Worm (Caenorhabditis elegans) whole organism, L1 larva: ENCODE data around the gene fli-1.

ENCODE experiments used
- C16A3.4 ChIP-seq: fragments of 150-350 bp; optimal IDR thresholded peaks from 2 replicates; lab custom pipeline; 2014; ENCODE audit warnings: missing biosample characterization, missing genetic modification characterization
- F16B12.6 ChIP-seq: fragments of 150-350 bp; optimal IDR thresholded peaks from 2 replicates; lab custom pipeline; 2014; ENCODE audit warnings: missing biosample characterization, missing genetic modification characterization
- aha-1 ChIP-seq: fragments of 150-350 bp; optimal IDR thresholded peaks from 2 replicates; lab custom pipeline; 2014; ENCODE audit warnings: missing biosample characterization, missing genetic modification characterization
- aly-2 ChIP-seq: fragments of 150-350 bp; optimal IDR thresholded peaks from 2 replicates; lab custom pipeline; 2014; ENCODE audit warnings: missing biosample characterization, missing genetic modification characterization
- ama-1 ChIP-seq: fragments of 150-350 bp; optimal IDR thresholded peaks from 2 replicates; lab custom pipeline; 2014
- ceh-63 ChIP-seq: fragments of 200-800 bp; sonication (Bioruptor generic); optimal IDR thresholded peaks from 2 replicates; lab custom pipeline; 2018; ENCODE audit warnings: mild to moderate bottlenecking, missing genetic modification characterization, missing compliant biosample characterization
- ces-1 ChIP-seq: fragments of 150-350 bp; optimal IDR thresholded peaks from 2 replicates; lab custom pipeline; 2014; ENCODE audit warnings: missing biosample characterization, missing genetic modification reagents, missing genetic modification characterization
- dpl-1 ChIP-seq, 3 experiments: fragments of 150-350 bp in 2 of 3; sonication (generic microtip) in 1 of 3; optimal IDR thresholded peaks; 2 replicates each; lab custom pipeline; 2014 to 2017; ENCODE audit warnings: missing biosample characterization in 3 of 3, missing genetic modification characterization in 3 of 3, missing genetic modification reagents in 3 of 3
- dsc-1 ChIP-seq: sonication (generic microtip); optimal IDR thresholded peaks from 2 replicates; lab custom pipeline; 2016; ENCODE audit warnings: mild to moderate bottlenecking, missing genetic modification characterization, missing compliant biosample characterization
- efl-1 ChIP-seq, 4 experiments: fragments of 150-350 bp; optimal IDR thresholded peaks in 3 of 4; peaks in 1 of 4; 1 replicate in 1 of 4; 2 replicates in 3 of 4; lab custom pipeline; 2014; ENCODE audit warnings: missing biosample characterization in 2 of 4, missing genetic modification characterization in 2 of 4, missing genetic modification reagents in 2 of 4
- elt-2 ChIP-seq: sonication (generic microtip); optimal IDR thresholded peaks from 2 replicates; lab custom pipeline; 2016; ENCODE audit warnings: missing genetic modification characterization, mild to moderate bottlenecking, inconsistent platforms, missing compliant biosample characterization, missing genetic modification reagents
- elt-3 ChIP-seq, 6 experiments: fragments of 150-350 bp in 1 of 6; sonication (generic microtip); optimal IDR thresholded peaks; 2 replicates each; lab custom pipeline; 2017 to 2018; ENCODE audit warnings: missing biosample characterization in 6 of 6, missing genetic modification characterization in 6 of 6, inconsistent platforms in 1 of 6
- ets-5 ChIP-seq: fragments of 200-800 bp; sonication (Bioruptor generic); IDR thresholded peaks from 2 replicates; pipeline ENCODE4 v1.3.6; 2022; ENCODE audit warnings: missing genetic modification characterization, missing compliant biosample characterization
- fkh-4 ChIP-seq: sonication (generic microtip); optimal IDR thresholded peaks from 2 replicates; lab custom pipeline; 2016; ENCODE audit warnings: missing compliant biosample characterization, missing genetic modification characterization, borderline replicate concordance
- fkh-8 ChIP-seq: sonication (generic microtip); optimal IDR thresholded peaks from 2 replicates; lab custom pipeline; 2016; ENCODE audit warnings: mild to moderate bottlenecking, missing genetic modification characterization, missing compliant biosample characterization
- grh-1 ChIP-seq: fragments of 200-800 bp; sonication (Bioruptor generic); IDR thresholded peaks from 2 replicates; pipeline ENCODE4 v1.3.6; 2022; ENCODE audit warnings: missing genetic modification reagents, missing genetic modification characterization, missing compliant biosample characterization
- hpl-2 ChIP-seq: fragments of 150-350 bp; optimal IDR thresholded peaks from 2 replicates; lab custom pipeline; 2014; ENCODE audit warnings: missing biosample characterization, missing genetic modification reagents, missing genetic modification characterization
- irx-1 ChIP-seq: sonication (generic microtip); optimal IDR thresholded peaks from 2 replicates; lab custom pipeline; 2016; ENCODE audit warnings: missing genetic modification characterization, missing compliant biosample characterization
- isw-1 ChIP-seq: fragments of 200-800 bp; sonication (Bioruptor generic); IDR thresholded peaks from 2 replicates; pipeline ENCODE4 v1.3.6; 2022; ENCODE audit warnings: missing genetic modification characterization, missing compliant biosample characterization
- jun-1 ChIP-seq: fragments of 150-350 bp; optimal IDR thresholded peaks from 2 replicates; lab custom pipeline; 2014; ENCODE audit warnings: missing biosample characterization, missing genetic modification reagents, missing genetic modification characterization
- lin-13 ChIP-seq: fragments of 150-350 bp; optimal IDR thresholded peaks from 2 replicates; lab custom pipeline; 2014; ENCODE audit warnings: missing biosample characterization, missing genetic modification reagents, missing genetic modification characterization
- lin-14 ChIP-seq: fragments of 200-800 bp; sonication (Bioruptor generic); optimal IDR thresholded peaks from 2 replicates; lab custom pipeline; 2018; ENCODE audit warnings: mild to moderate bottlenecking, missing genetic modification characterization, moderate library complexity, missing compliant biosample characterization
- lin-35 ChIP-seq, 2 experiments: fragments of 150-350 bp; optimal IDR thresholded peaks; 2 replicates each; lab custom pipeline; 2014; ENCODE audit warnings: missing biosample characterization in 2 of 2, missing genetic modification characterization in 2 of 2, missing genetic modification reagents in 2 of 2
- lin-39 ChIP-seq: fragments of 150-350 bp; optimal IDR thresholded peaks from 2 replicates; lab custom pipeline; 2014; ENCODE audit warnings: missing biosample characterization, missing genetic modification reagents, missing genetic modification characterization
- mdl-1 ChIP-seq, 2 experiments: fragments of 150-350 bp; optimal IDR thresholded peaks; 2 replicates each; lab custom pipeline; 2014 to 2017; ENCODE audit warnings: missing biosample characterization in 2 of 2, missing genetic modification characterization in 2 of 2, inconsistent platforms in 1 of 2
- mep-1 ChIP-seq: fragments of 150-350 bp; optimal IDR thresholded peaks from 2 replicates; lab custom pipeline; 2014; ENCODE audit warnings: missing biosample characterization, missing genetic modification characterization
- nhr-20 ChIP-seq: sonication (generic microtip); optimal IDR thresholded peaks from 2 replicates; lab custom pipeline; 2016; ENCODE audit warnings: mild to moderate bottlenecking, missing genetic modification characterization, missing compliant biosample characterization
- nhr-237 ChIP-seq: fragments of 150-350 bp; optimal IDR thresholded peaks from 2 replicates; lab custom pipeline; 2014; ENCODE audit warnings: missing biosample characterization, missing genetic modification characterization
- nhr-71 ChIP-seq: sonication (generic microtip); optimal IDR thresholded peaks from 2 replicates; lab custom pipeline; 2016; ENCODE audit warnings: mild to moderate bottlenecking, missing genetic modification characterization, moderate library complexity, missing compliant biosample characterization
- nhr-85 ChIP-seq: sonication (generic microtip); peaks from one replicate; lab custom pipeline; 2016; ENCODE audit warnings: missing genetic modification characterization, inconsistent platforms, missing compliant biosample characterization
- nhr-90 ChIP-seq: sonication (generic microtip); optimal IDR thresholded peaks from 2 replicates; lab custom pipeline; 2016; ENCODE audit warnings: mild to moderate bottlenecking, missing genetic modification characterization, missing compliant biosample characterization; ENCODE audit not compliant: poor library complexity
- pag-3 ChIP-seq: sonication (generic microtip); optimal IDR thresholded peaks from 2 replicates; lab custom pipeline; 2017; ENCODE audit warnings: missing genetic modification characterization, mild to moderate bottlenecking, missing compliant biosample characterization, antibody characterized with exemption, borderline replicate concordance; ENCODE audit not compliant: insufficient read depth
- pax-3 ChIP-seq: fragments of 200-800 bp; sonication (Bioruptor generic); optimal IDR thresholded peaks from 2 replicates; lab custom pipeline; 2018; ENCODE audit warnings: mild to moderate bottlenecking, missing genetic modification characterization, moderate library complexity, missing compliant biosample characterization
- rnt-1 ChIP-seq: sonication (generic microtip); optimal IDR thresholded peaks from 2 replicates; lab custom pipeline; 2016; ENCODE audit warnings: mild to moderate bottlenecking, missing genetic modification characterization, moderate library complexity, missing compliant biosample characterization
- skn-1 ChIP-seq: fragments of 150-350 bp; optimal IDR thresholded peaks from 2 replicates; lab custom pipeline; 2014; ENCODE audit warnings: missing biosample characterization, missing genetic modification characterization
- snu-23 ChIP-seq: sonication (generic microtip); optimal IDR thresholded peaks from 2 replicates; lab custom pipeline; 2016; ENCODE audit warnings: missing genetic modification characterization, missing compliant biosample characterization
- sox-4 ChIP-seq: sonication (generic microtip); optimal IDR thresholded peaks from 2 replicates; lab custom pipeline; 2016; ENCODE audit warnings: missing genetic modification characterization, missing compliant biosample characterization
- sptf-1 ChIP-seq: fragments of 150-350 bp; optimal IDR thresholded peaks from 2 replicates; lab custom pipeline; 2014; ENCODE audit warnings: missing biosample characterization, missing genetic modification characterization
- tlp-1 ChIP-seq: fragments of 150-350 bp; optimal IDR thresholded peaks from 2 replicates; lab custom pipeline; 2014; ENCODE audit warnings: missing biosample characterization, missing genetic modification characterization
- unc-30 ChIP-seq: sonication (generic microtip); optimal IDR thresholded peaks from 2 replicates; lab custom pipeline; 2017; ENCODE audit warnings: missing biosample characterization, missing genetic modification characterization
- unc-62 ChIP-seq: fragments of 150-350 bp; optimal IDR thresholded peaks from 2 replicates; lab custom pipeline; 2014; ENCODE audit warnings: missing biosample characterization, missing genetic modification reagents, missing genetic modification characterization
- vab-15 ChIP-seq: sonication (generic microtip); optimal IDR thresholded peaks from 2 replicates; lab custom pipeline; 2017; ENCODE audit warnings: missing genotype, mild to moderate bottlenecking, missing genetic modification characterization, missing compliant biosample characterization
- xbp-1 ChIP-seq: sonication (generic microtip); optimal IDR thresholded peaks from 2 replicates; lab custom pipeline; 2016; ENCODE audit warnings: missing genetic modification characterization, missing compliant biosample characterization
- ztf-4 ChIP-seq: fragments of 150-350 bp; optimal IDR thresholded peaks from 2 replicates; lab custom pipeline; 2014; ENCODE audit warnings: missing biosample characterization, missing genetic modification characterization

The fli-1 gene

ce11 chrIII:8658367-8658761, 25.2 kb downstream of the fli-1 start (continued):
- peak; percentile 87 for TF ChIP-seq rnt-1 (tag; lab: Kevin White, UChicago)
- no peak for TF ChIP-seq sptf-1 (tag; lab: Kevin White, UChicago)
- peak; percentile 87 for TF ChIP-seq dsc-1 (tag; lab: Kevin White, UChicago)
- peak; percentile 55 for TF ChIP-seq skn-1
- TF ChIP-seq lin-13 (GFP tag; lab: Kevin White, UChicago) = peak; percentile 77
- TF ChIP-seq grh-1 = peak; percentile 74
- TF ChIP-seq C16A3.4 (tag; lab: Kevin White, UChicago) = peak; percentile 81
- TF ChIP-seq vab-15 = peak; percentile 90
- no peak for TF ChIP-seq ceh-63 (GFP tag; lab: Kevin White, UChicago)
- peak; percentile 57 to 65 for TF ChIP-seq efl-1 (optimal IDR thresholded peaks at IDR 0.05; lab: Kevin White, UChicago)
- TF ChIP-seq efl-1 (GFP tag; optimal IDR thresholded peaks at IDR 0.05 in 1 of 2; lab: Kevin White, UChicago) = peak; percentile 47 to 95
- no peak for TF ChIP-seq tlp-1 (tag; lab: Kevin White, UChicago)
- no peak for TF ChIP-seq fkh-4 (tag; lab: Kevin White, UChicago)
- peak; percentile 96 for TF ChIP-seq elt-2 (tag; lab: Kevin White, UChicago)
- peak; percentile 32 for TF ChIP-seq lin-39 (tag; lab: Kevin White, UChicago)
- peak; percentile 66 for TF ChIP-seq nhr-237
- TF ChIP-seq ama-1 (lab: Kevin White, UChicago) = peak; percentile 91
- TF ChIP-seq sox-4 (tag; lab: Kevin White, UChicago) = no peak
- peak; percentile 52 for TF ChIP-seq fkh-8 (tag; lab: Kevin White, UChicago)
- TF ChIP-seq aly-2 = peak; percentile 32
- peak; percentile 55 for TF ChIP-seq pag-3
- TF ChIP-seq isw-1 = no peak
- TF ChIP-seq xbp-1 (tag; lab: Kevin White, UChicago) = peak; percentile 88
- peak; percentile 96 for TF ChIP-seq nhr-90
- peak; percentile 96 for TF ChIP-seq mep-1 (tag; lab: Kevin White, UChicago)
- peak in 1 of 2 experiments; percentile 95 for TF ChIP-seq mdl-1 (tag; optimal IDR thresholded peaks at IDR 0.05; lab: Kevin White, UChicago)
- TF ChIP-seq hpl-2 (GFP tag; lab: Kevin White, UChicago) = peak; percentile 68
- TF ChIP-seq lin-14 = peak; percentile 98
- TF ChIP-seq dpl-1 (GFP tag; optimal IDR thresholded peaks at IDR 0.05; lab: Kevin White, UChicago) = peak; percentile 38 to 68 (median 57)
- TF ChIP-seq F16B12.6 (tag; lab: Kevin White, UChicago) = no peak
- peak; percentile 98 for TF ChIP-seq snu-23 (GFP tag; lab: Kevin White, UChicago)
- no peak for TF ChIP-seq ces-1

- TF ChIP-seq lin-39 (tag; lab: Kevin White, UChicago) (no peak), nhr-71 (tag; lab: Kevin White, UChicago) (no peak), efl-1 (optimal IDR thresholded peaks at IDR 0.05; lab: Kevin White, UChicago) (no peak), efl-1 (GFP tag; optimal IDR thresholded peaks at IDR 0.05 in 1 of 2; lab: Kevin White, UChicago) (peak in 1 of 2 experiments; percentile 92), F16B12.6 (tag; lab: Kevin White, UChicago) (no peak)
Measured at ce11 chrIII:8657676-8658366, 25.7 kb downstream of the fli-1 start.

- no peak for TF ChIP-seq unc-30
- peak; percentile 41 for TF ChIP-seq jun-1 (tag; lab: Kevin White, UChicago)
- TF ChIP-seq unc-62 (GFP tag; lab: Kevin White, UChicago) = no peak
- TF ChIP-seq ztf-4 (tag; lab: Kevin White, UChicago) = no peak
- TF ChIP-seq nhr-71 (tag; lab: Kevin White, UChicago) = peak; percentile 38
- TF ChIP-seq irx-1 (tag; lab: Kevin White, UChicago) = no peak
- peak; percentile 23 for TF ChIP-seq nhr-85
- peak in 1 of 2 experiments; percentile 23 for TF ChIP-seq mdl-1 (tag; optimal IDR thresholded peaks at IDR 0.05; lab: Kevin White, UChicago)
- no peak for TF ChIP-seq efl-1 (optimal IDR thresholded peaks at IDR 0.05; lab: Kevin White, UChicago)
- TF ChIP-seq efl-1 (GFP tag; optimal IDR thresholded peaks at IDR 0.05 in 1 of 2; lab: Kevin White, UChicago) = peak in 1 of 2 experiments; percentile 24
- TF ChIP-seq lin-14 = peak; percentile 35
- TF ChIP-seq elt-3 (tag; optimal IDR thresholded peaks at IDR 0.05; lab: Kevin White, UChicago) = peak in 2 of 6 experiments; percentile 26 to 81
- TF ChIP-seq aha-1 (tag; lab: Kevin White, UChicago) = no peak
- no peak for TF ChIP-seq pax-3 (tag; lab: Kevin White, UChicago)
- peak; percentile 27 for TF ChIP-seq nhr-90
- TF ChIP-seq lin-35 (GFP tag; optimal IDR thresholded peaks at IDR 0.05; lab: Kevin White, UChicago) = peak in 1 of 2 experiments; percentile 46
- TF ChIP-seq tlp-1 (tag; lab: Kevin White, UChicago) = peak; percentile 78
- peak; percentile 34 for TF ChIP-seq nhr-20 (tag; lab: Kevin White, UChicago)
- TF ChIP-seq ets-5 (GFP tag; lab: Robert Waterston, UW) = no peak
- TF ChIP-seq elt-2 (tag; lab: Kevin White, UChicago) = peak; percentile 92
Measured at ce11 chrIII:8656957-8657356, 26.6 kb downstream of the fli-1 start.
